Fruit fly (Drosophila melanogaster) whole organism, embryonic: ENCODE data around the gene CG32333.
A peak's percentile ranks its signal among the peaks of the same experiment; 100 is the strongest.

Source experiments
- Adf1 ChIP-seq: fragments of 200-800 bp; sonication (Bioruptor generic); IDR thresholded peaks from 2 replicates; pipeline ENCODE4 v1.3.6; 2022; ENCODE audit warnings: missing biosample characterization, missing genetic modification characterization
- Bdp1 ChIP-seq: fragments of 200-800 bp; sonication (Bioruptor generic); optimal IDR thresholded peaks from 3 replicates; lab custom pipeline; 2016; ENCODE audit warnings: missing biosample characterization, missing genetic modification characterization
- CG10209 ChIP-seq: fragments of 200-800 bp; sonication (Bioruptor generic); optimal IDR thresholded peaks from 3 replicates; lab custom pipeline; 2017; ENCODE audit warnings: missing biosample characterization, mild to moderate bottlenecking, missing genetic modification characterization, missing genetic modification reagents
- CG11456 ChIP-seq: fragments of 200-800 bp; sonication (Bioruptor generic); IDR thresholded peaks from 3 replicates; pipeline ENCODE4 v1.3.6; 2022; ENCODE audit warnings: missing biosample characterization, missing genetic modification characterization
- CG13424 ChIP-seq: fragments of 200-800 bp; sonication (Bioruptor generic); optimal IDR thresholded peaks from 2 replicates; lab custom pipeline; 2019; ENCODE audit warnings: missing biosample characterization, mild to moderate bottlenecking, missing genetic modification characterization, moderate library complexity
- CG13624 ChIP-seq: fragments of 200-800 bp; sonication (Bioruptor generic); optimal IDR thresholded peaks from 2 replicates; lab custom pipeline; 2016; ENCODE audit warnings: missing biosample characterization, missing genetic modification characterization
- CG14710 ChIP-seq: fragments of 200-800 bp; sonication (Bioruptor generic); optimal IDR thresholded peaks from 3 replicates; lab custom pipeline; 2019; ENCODE audit warnings: missing biosample characterization, mild to moderate bottlenecking, missing genetic modification characterization, moderate library complexity
- CG14860 ChIP-seq: fragments of 200-800 bp; sonication (Bioruptor generic); IDR thresholded peaks from 3 replicates; pipeline ENCODE4 v1.3.6; 2022; ENCODE audit warnings: missing biosample characterization, missing genetic modification characterization; ENCODE audit not compliant: partially characterized antibody
- CG15269 ChIP-seq: fragments of 200-800 bp; sonication (Bioruptor generic); optimal IDR thresholded peaks from 2 replicates; lab custom pipeline; 2018; ENCODE audit warnings: missing biosample characterization, mild to moderate bottlenecking, missing genetic modification characterization, moderate library complexity
- CG17568 ChIP-seq: fragments of 200-800 bp; sonication (Bioruptor generic); optimal IDR thresholded peaks from 2 replicates; lab custom pipeline; 2018; ENCODE audit warnings: missing biosample characterization, mild to moderate bottlenecking, missing genetic modification characterization, moderate library complexity
- CG18619 ChIP-seq: fragments of 200-800 bp; sonication (Bioruptor generic); optimal IDR thresholded peaks from 3 replicates; lab custom pipeline; 2017; ENCODE audit warnings: missing biosample characterization, mild to moderate bottlenecking, missing genetic modification characterization
- CG2712 ChIP-seq: fragments of 200-800 bp; optimal IDR thresholded peaks from 3 replicates; lab custom pipeline; 2019; ENCODE audit warnings: missing biosample characterization, mild to moderate bottlenecking, missing genetic modification characterization, moderate library complexity
- CG2889 ChIP-seq: fragments of 200-800 bp; sonication (Bioruptor generic); IDR thresholded peaks from 3 replicates; pipeline ENCODE4 v1.3.6; 2022; ENCODE audit warnings: missing biosample characterization, missing genetic modification characterization
- CG31365 ChIP-seq: fragments of 200-800 bp; sonication (Bioruptor generic); optimal IDR thresholded peaks from 2 replicates; lab custom pipeline; 2018; ENCODE audit warnings: missing biosample characterization, mild to moderate bottlenecking, missing genetic modification characterization
- CG32532 ChIP-seq: fragments of 200-800 bp; sonication (Bioruptor generic); IDR thresholded peaks from 2 replicates; pipeline ENCODE4 v1.3.6; 2022; ENCODE audit warnings: missing biosample characterization, missing genetic modification characterization
- CG3847 ChIP-seq: fragments of 200-800 bp; sonication (Bioruptor generic); IDR thresholded peaks from 2 replicates; pipeline ENCODE4 v1.3.6; 2022; ENCODE audit warnings: missing biosample characterization, missing genetic modification characterization
- CG5245 ChIP-seq: fragments of 200-800 bp; sonication (Bioruptor generic); optimal IDR thresholded peaks from 3 replicates; lab custom pipeline; 2016; ENCODE audit warnings: missing biosample characterization, missing genetic modification characterization
- CG6813 ChIP-seq: fragments of 200-800 bp; sonication (Bioruptor generic); optimal IDR thresholded peaks from 2 replicates; lab custom pipeline; 2017; ENCODE audit warnings: missing biosample characterization, missing genetic modification characterization, mild to moderate bottlenecking, moderate library complexity, missing genetic modification reagents
- CG7372 ChIP-seq: fragments of 200-800 bp; sonication (Bioruptor generic); IDR thresholded peaks from 2 replicates; pipeline ENCODE4 v1.3.6; 2022; ENCODE audit warnings: missing biosample characterization, missing genetic modification characterization
- CG7556 ChIP-seq: fragments of 200-800 bp; sonication (Bioruptor generic); optimal IDR thresholded peaks from 2 replicates; lab custom pipeline; 2017; ENCODE audit warnings: missing biosample characterization, mild to moderate bottlenecking, missing genetic modification characterization
- CG8388 ChIP-seq: fragments of 200-800 bp; sonication (Bioruptor generic); optimal IDR thresholded peaks from 2 replicates; lab custom pipeline; 2019; ENCODE audit warnings: missing biosample characterization, mild to moderate bottlenecking, missing genetic modification characterization, moderate library complexity
- Dek ChIP-seq: fragments of 200-800 bp; sonication (Bioruptor generic); optimal IDR thresholded peaks from 3 replicates; lab custom pipeline; 2019; ENCODE audit warnings: missing biosample characterization, mild to moderate bottlenecking, missing genetic modification characterization, moderate library complexity
- Ets65A ChIP-seq: fragments of 200-800 bp; sonication (Bioruptor generic); peaks from one replicate; lab custom pipeline; 2016; ENCODE audit warnings: missing biosample characterization, missing genetic modification characterization
- GATAe ChIP-seq: fragments of 200-800 bp; sonication (Bioruptor generic); conservative IDR thresholded peaks from 2 replicates; pipeline ENCODE4 v1.3.6; 2022; ENCODE audit warnings: missing biosample characterization, missing genetic modification characterization
- Hr3 ChIP-seq: fragments of 200-800 bp; sonication (Bioruptor generic); optimal IDR thresholded peaks from 3 replicates; lab custom pipeline; 2016; ENCODE audit warnings: missing biosample characterization, missing genetic modification characterization
- Lhr ChIP-seq: fragments of 200-800 bp; sonication (Bioruptor generic); optimal IDR thresholded peaks from 3 replicates; lab custom pipeline; 2017; ENCODE audit warnings: mild to moderate bottlenecking, missing biosample characterization, missing genetic modification reagents, missing genetic modification characterization
- Nf-YA ChIP-seq: fragments of 200-800 bp; sonication (Bioruptor generic); IDR thresholded peaks from 2 replicates; pipeline ENCODE4 v1.3.6; 2022; ENCODE audit warnings: missing biosample characterization, missing genetic modification characterization
- TFAM ChIP-seq: fragments of 200-800 bp; sonication (Bioruptor generic); optimal IDR thresholded peaks from 2 replicates; lab custom pipeline; 2017; ENCODE audit warnings: missing biosample characterization, missing genetic modification characterization, inconsistent platforms
- ap ChIP-seq: fragments of 200-800 bp; sonication (Bioruptor generic); IDR thresholded peaks from 2 replicates; pipeline ENCODE4 v1.3.6; 2022; ENCODE audit warnings: missing biosample characterization, missing genetic modification characterization
- bab2 ChIP-seq: fragments of 200-800 bp; sonication (Bioruptor generic); optimal IDR thresholded peaks from 2 replicates; lab custom pipeline; 2016; ENCODE audit warnings: missing biosample characterization, missing genetic modification characterization
- bowl ChIP-seq: fragments of 200-800 bp; sonication (Bioruptor generic); IDR thresholded peaks from 2 replicates; pipeline ENCODE4 v1.3.6; 2022; ENCODE audit warnings: missing biosample characterization, missing genetic modification characterization
- ci ChIP-seq: fragments of 200-800 bp; sonication (Bioruptor generic); IDR thresholded peaks from 3 replicates; pipeline ENCODE4 v1.3.6; 2022; ENCODE audit warnings: missing biosample characterization, missing genetic modification characterization
- dimm ChIP-seq: fragments of 200-800 bp; sonication (Bioruptor generic); IDR thresholded peaks from 2 replicates; pipeline ENCODE4 v1.3.6; 2022; ENCODE audit warnings: missing biosample characterization, missing genetic modification characterization
- fd3F ChIP-seq: fragments of 200-800 bp; sonication (Bioruptor generic); optimal IDR thresholded peaks from 2 replicates; lab custom pipeline; 2018; ENCODE audit warnings: missing biosample characterization, mild to moderate bottlenecking, missing genetic modification characterization, moderate library complexity
- fd64A ChIP-seq: fragments of 200-800 bp; sonication (Bioruptor generic); optimal IDR thresholded peaks from 3 replicates; lab custom pipeline; 2018; ENCODE audit warnings: missing biosample characterization, mild to moderate bottlenecking, missing genetic modification characterization
- ftz-f1 ChIP-seq: fragments of 200-800 bp; sonication (Bioruptor generic); optimal IDR thresholded peaks from 2 replicates; lab custom pipeline; 2016; ENCODE audit warnings: missing biosample characterization, missing genetic modification characterization
- fu2 ChIP-seq: fragments of 200-800 bp; sonication (Bioruptor generic); optimal IDR thresholded peaks from 2 replicates; lab custom pipeline; 2016; ENCODE audit warnings: missing biosample characterization, missing genetic modification characterization
- gcm2 ChIP-seq: fragments of 200-800 bp; sonication (Bioruptor generic); optimal IDR thresholded peaks from 2 replicates; lab custom pipeline; 2016; ENCODE audit warnings: missing biosample characterization, missing genetic modification characterization
- hth ChIP-seq: fragments of >200 bp; optimal IDR thresholded peaks from 2 replicates; lab custom pipeline; 2017; ENCODE audit warnings: inconsistent platforms
- klu ChIP-seq: fragments of 200-800 bp; sonication (Bioruptor generic); IDR thresholded peaks from 2 replicates; pipeline ENCODE4 v1.3.6; 2022; ENCODE audit warnings: missing biosample characterization, missing genetic modification characterization
- mirr ChIP-seq: fragments of 200-800 bp; sonication (Bioruptor generic); optimal IDR thresholded peaks from 3 replicates; lab custom pipeline; 2018; ENCODE audit warnings: missing biosample characterization, mild to moderate bottlenecking, missing genetic modification characterization
- nerfin-1 ChIP-seq: fragments of 200-800 bp; sonication (Bioruptor generic); optimal IDR thresholded peaks from 3 replicates; lab custom pipeline; 2019; ENCODE audit warnings: missing biosample characterization, mild to moderate bottlenecking, missing genetic modification characterization, moderate library complexity
- onecut ChIP-seq: fragments of 200-800 bp; sonication (Bioruptor generic); IDR thresholded peaks from 2 replicates; pipeline ENCODE4 v1.3.6; 2022; ENCODE audit warnings: missing biosample characterization, missing genetic modification characterization
- p53 ChIP-seq: fragments of 200-800 bp; sonication (Bioruptor generic); optimal IDR thresholded peaks from 2 replicates; lab custom pipeline; 2016; ENCODE audit warnings: missing biosample characterization, missing genetic modification characterization
- pho ChIP-seq: fragments of 200-800 bp; sonication (Bioruptor generic); optimal IDR thresholded peaks from 2 replicates; lab custom pipeline; 2016; ENCODE audit warnings: missing biosample characterization, missing genetic modification characterization
- ranshi ChIP-seq: fragments of 200-800 bp; sonication (Bioruptor generic); IDR thresholded peaks from 2 replicates; pipeline ENCODE4 v1.3.6; 2022; ENCODE audit warnings: missing biosample characterization, missing genetic modification characterization
- shn ChIP-seq: fragments of 200-800 bp; sonication (Bioruptor generic); optimal IDR thresholded peaks from 3 replicates; lab custom pipeline; 2016; ENCODE audit warnings: missing biosample characterization, missing genetic modification characterization
- sqz ChIP-seq: fragments of 200-800 bp; sonication (Bioruptor generic); optimal IDR thresholded peaks from 3 replicates; lab custom pipeline; 2018; ENCODE audit warnings: missing biosample characterization, mild to moderate bottlenecking, missing genetic modification characterization
- stwl ChIP-seq: fragments of 200-800 bp; sonication (Bioruptor generic); optimal IDR thresholded peaks from 3 replicates; lab custom pipeline; 2018; ENCODE audit warnings: missing biosample characterization, mild to moderate bottlenecking, missing genetic modification characterization, moderate library complexity
- tio ChIP-seq: fragments of 200-800 bp; sonication (Bioruptor generic); optimal IDR thresholded peaks from 2 replicates; lab custom pipeline; 2017; ENCODE audit warnings: missing biosample characterization, missing genetic modification characterization, inconsistent platforms
- twi ChIP-seq: fragments of 200-800 bp; optimal IDR thresholded peaks from 2 replicates; lab custom pipeline; 2019; ENCODE audit warnings: missing biosample characterization, mild to moderate bottlenecking, missing genetic modification characterization, moderate library complexity
- vvl ChIP-seq: fragments of 200-800 bp; sonication (Bioruptor generic); IDR thresholded peaks from 2 replicates; pipeline ENCODE4 v1.3.6; 2022; ENCODE audit warnings: missing biosample characterization, missing genetic modification characterization

CG32333 gene

DNA sequence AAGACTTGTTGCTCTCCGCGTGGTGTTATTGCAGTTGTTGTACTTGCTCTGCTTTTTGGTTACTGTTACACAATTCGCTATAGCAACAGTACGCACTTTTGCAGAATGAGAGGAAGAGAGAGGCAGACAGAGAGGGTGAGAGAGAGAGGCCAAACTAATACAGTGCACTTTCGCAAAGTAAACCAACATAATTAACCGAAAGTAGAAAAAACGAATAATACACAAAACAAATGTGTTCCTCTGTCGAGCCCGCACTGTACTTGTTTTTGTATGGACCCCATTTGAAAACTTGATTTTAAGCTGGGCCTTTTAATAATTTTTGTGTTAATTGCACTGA lies 59.6 kb downstream of the CG32333 start (continued):
- TF ChIP-seq Hr3 (GFP tag; lab: Kevin White, UChicago): no peak
- TF ChIP-seq fd64A (GFP tag; lab: Kevin White, UChicago): no peak
- TF ChIP-seq tio (GFP tag; lab: Kevin White, UChicago): no peak
- peak; percentile 7 for TF ChIP-seq CG31365 (tag; lab: Kevin White, UChicago)
- no peak for TF ChIP-seq ftz-f1 (GFP tag; lab: Kevin White, UChicago)
- TF ChIP-seq CG18619 (GFP tag; lab: Kevin White, UChicago): peak; percentile 19
- TF ChIP-seq CG2712: peak; percentile 21
- no peak for TF ChIP-seq CG14710 (tag; lab: Kevin White, UChicago)
- peak; percentile 35 for TF ChIP-seq CG5245
- no peak for TF ChIP-seq GATAe
- TF ChIP-seq sqz (GFP tag; lab: Kevin White, UChicago): no peak
- no peak for TF ChIP-seq twi
- no peak for TF ChIP-seq klu (GFP tag; lab: Robert Waterston, UW)
- peak; percentile 18; the same call in 1 of the 2 replicates for TF ChIP-seq onecut (GFP tag; lab: Robert Waterston, UW)
- peak; percentile 54; the same call in 1 of the 2 replicates for TF ChIP-seq ranshi (GFP tag; lab: Robert Waterston, UW)
- peak; percentile 21 for TF ChIP-seq CG7556
- peak; percentile 79 for TF ChIP-seq vvl
- TF ChIP-seq CG8388 (GFP tag; lab: Kevin White, UChicago): no peak
- peak; percentile 84 for TF ChIP-seq CG32532 (GFP tag; lab: Robert Waterston, UW)
- TF ChIP-seq CG14860 (GFP tag; lab: Robert Waterston, UW): no peak
- TF ChIP-seq bowl: peak; percentile 49; the same call in 1 of the 2 replicates
- TF ChIP-seq CG17568 (GFP tag; lab: Kevin White, UChicago): no peak
- TF ChIP-seq nerfin-1 (tag; lab: Kevin White, UChicago): peak; percentile 56
- TF ChIP-seq p53: no peak
- no peak for TF ChIP-seq ap (GFP tag; lab: Robert Waterston, UW)
- TF ChIP-seq Ets65A (GFP tag; lab: Kevin White, UChicago): peak; percentile 77
- TF ChIP-seq dimm: peak; percentile 29; the same call in 1 of the 2 replicates
- TF ChIP-seq Bdp1: no peak
- no peak for TF ChIP-seq stwl (tag; lab: Kevin White, UChicago)
- TF ChIP-seq CG11456 (GFP tag; lab: Robert Waterston, UW): peak; percentile 51; the same call in 1 of the 3 replicates
- no peak for TF ChIP-seq Lhr
- TF ChIP-seq CG13624 (GFP tag; lab: Kevin White, UChicago): peak; percentile 69
- no peak for TF ChIP-seq CG3847 (GFP tag; lab: Robert Waterston, UW)
- TF ChIP-seq CG15269 (tag; lab: Kevin White, UChicago): peak; percentile 56
- peak; percentile 40 for TF ChIP-seq bab2 (GFP tag; lab: Kevin White, UChicago)
- no peak for TF ChIP-seq TFAM (GFP tag; lab: Kevin White, UChicago)
- TF ChIP-seq pho: peak; percentile 33
- TF ChIP-seq CG10209 (GFP tag; lab: Kevin White, UChicago): peak; percentile 35
- no peak for TF ChIP-seq CG6813
- TF ChIP-seq fu2 (GFP tag; lab: Kevin White, UChicago): peak; percentile 5
- peak; percentile 74; the same call in 2 of the 3 replicates for TF ChIP-seq ci (GFP tag; lab: Robert Waterston, UW)
- peak; percentile 42 for TF ChIP-seq fd3F
- peak; percentile 37 for TF ChIP-seq Dek
- no peak for TF ChIP-seq Nf-YA (GFP tag; lab: Robert Waterston, UW)
- peak; percentile 39 for TF ChIP-seq CG13424 (tag; lab: Kevin White, UChicago)
- TF ChIP-seq mirr (GFP tag; lab: Kevin White, UChicago): no peak
- no peak for TF ChIP-seq hth (lab: Kevin White, UChicago)
- TF ChIP-seq Adf1 (GFP tag; lab: Robert Waterston, UW): peak; percentile 9; the same call in 1 of the 2 replicates
- no peak for TF ChIP-seq gcm2
- TF ChIP-seq CG7372 (GFP tag; lab: Robert Waterston, UW): no peak
- peak; percentile 32 for TF ChIP-seq shn (GFP tag; lab: Kevin White, UChicago)
- TF ChIP-seq CG2889 (GFP tag; lab: Robert Waterston, UW): no peak
